Fruit fly (Drosophila melanogaster): ENCODE measurements around the gene CG32572.

dm6 chrX:16747467-16747866 lies 26.5 kb downstream of the CG32572 start:
- no peak for TF ChIP-seq Jra (GFP tag; optimal IDR thresholded peaks at IDR 0.05)
- no peak for TF ChIP-seq N (GFP tag; optimal IDR thresholded peaks at IDR 0.05)
- TF ChIP-seq Mio (GFP tag; optimal IDR thresholded peaks at IDR 0.05): no peak
- no peak for TF ChIP-seq usp (GFP tag; optimal IDR thresholded peaks at IDR 0.05)
- TF ChIP-seq CG32264 (GFP tag; optimal IDR thresholded peaks at IDR 0.05): no peak
- TF ChIP-seq brk (GFP tag; optimal IDR thresholded peaks at IDR 0.05): no peak
- TF ChIP-seq Vsx2 (GFP tag; optimal IDR thresholded peaks at IDR 0.05; ENCODE audit: partially characterized antibody): no peak
- TF ChIP-seq dmrt93B (GFP tag; optimal IDR thresholded peaks at IDR 0.05): no peak
- no peak for TF ChIP-seq br (GFP tag; optimal IDR thresholded peaks at IDR 0.05)
- TF ChIP-seq foxo (GFP tag; optimal IDR thresholded peaks at IDR 0.05): no peak
- no peak for TF ChIP-seq sv (GFP tag; optimal IDR thresholded peaks at IDR 0.05)
- no peak for TF ChIP-seq Rel (GFP tag; optimal IDR thresholded peaks at IDR 0.05)
- no peak for TF ChIP-seq Rel (tag; optimal IDR thresholded peaks at IDR 0.05)
- no peak for TF ChIP-seq tai (GFP tag; optimal IDR thresholded peaks at IDR 0.05)
- TF ChIP-seq h (GFP tag; optimal IDR thresholded peaks at IDR 0.05): no peak
